Fruit fly (Drosophila melanogaster) whole organism, adult: ENCODE data around the gene CG12725.
A peak's percentile ranks its signal among the peaks of the same experiment; 100 is the strongest.

Source experiments
- CG11617 ChIP-seq: fragments of 200-800 bp; sonication (Bioruptor generic); optimal IDR thresholded peaks from 2 replicates; lab custom pipeline; 2017; ENCODE audit warnings: mild to moderate bottlenecking, missing biosample characterization, missing genetic modification reagents, missing genetic modification characterization
- CG12768 ChIP-seq: fragments of 200-800 bp; sonication (Bioruptor generic); optimal IDR thresholded peaks from 2 replicates; lab custom pipeline; 2017; ENCODE audit warnings: missing biosample characterization, missing genetic modification characterization, mild to moderate bottlenecking, moderate library complexity, missing genetic modification reagents
- CG14711 ChIP-seq: fragments of 200-800 bp; sonication (Bioruptor generic); optimal IDR thresholded peaks from 2 replicates; lab custom pipeline; 2018; ENCODE audit warnings: missing biosample characterization, mild to moderate bottlenecking, missing genetic modification characterization, moderate library complexity
- CG1620 ChIP-seq: fragments of 200-800 bp; sonication (Bioruptor generic); optimal IDR thresholded peaks from 2 replicates; lab custom pipeline; 2016; ENCODE audit warnings: missing biosample characterization, missing genetic modification characterization
- CG33017 ChIP-seq: fragments of 200-800 bp; sonication (Bioruptor generic); optimal IDR thresholded peaks from 2 replicates; lab custom pipeline; 2018; ENCODE audit warnings: missing biosample characterization, mild to moderate bottlenecking, missing genetic modification characterization, moderate library complexity
- CG5204 ChIP-seq: fragments of 200-800 bp; sonication (Bioruptor generic); optimal IDR thresholded peaks from 2 replicates; lab custom pipeline; 2016; ENCODE audit warnings: missing biosample characterization, missing genetic modification characterization
- CG7045 ChIP-seq: fragments of 200-800 bp; sonication (Bioruptor generic); optimal IDR thresholded peaks from 2 replicates; lab custom pipeline; 2017; ENCODE audit warnings: missing biosample characterization, mild to moderate bottlenecking, missing genetic modification characterization
- CG7101 ChIP-seq: fragments of 200-800 bp; sonication (Bioruptor generic); optimal IDR thresholded peaks from 2 replicates; lab custom pipeline; 2018; ENCODE audit warnings: missing biosample characterization, mild to moderate bottlenecking, missing genetic modification characterization, moderate library complexity
- Clk ChIP-seq: fragments of 200-800 bp; sonication (Bioruptor generic); optimal IDR thresholded peaks from 2 replicates; lab custom pipeline; 2017; ENCODE audit warnings: missing biosample characterization, missing genetic modification characterization
- Crg-1 ChIP-seq: fragments of 200-800 bp; sonication (Bioruptor generic); optimal IDR thresholded peaks from 2 replicates; lab custom pipeline; 2016; ENCODE audit warnings: missing biosample characterization, missing genetic modification characterization
- Hr96 ChIP-seq: fragments of 200-800 bp; sonication (Bioruptor generic); optimal IDR thresholded peaks from 2 replicates; lab custom pipeline; 2016; ENCODE audit warnings: missing biosample characterization, missing genetic modification characterization
- Mnt ChIP-seq: fragments of 200-800 bp; sonication (Bioruptor generic); optimal IDR thresholded peaks from 2 replicates; lab custom pipeline; 2016; ENCODE audit warnings: missing biosample characterization, mild to moderate bottlenecking, missing genetic modification characterization
- bab1 ChIP-seq: fragments of 200-800 bp; sonication (Bioruptor generic); optimal IDR thresholded peaks from 3 replicates; lab custom pipeline; 2019; ENCODE audit warnings: missing biosample characterization, mild to moderate bottlenecking, missing genetic modification characterization, moderate library complexity
- cic ChIP-seq: fragments of 200-800 bp; sonication (Bioruptor generic); optimal IDR thresholded peaks from 2 replicates; lab custom pipeline; 2017; ENCODE audit warnings: missing biosample characterization, mild to moderate bottlenecking, missing genetic modification characterization, moderate library complexity
- cnc ChIP-seq, 2 experiments: fragments of >200 bp; optimal IDR thresholded peaks; 2 replicates each; lab custom pipeline; 2017
- kay ChIP-seq: fragments of 200-800 bp; sonication (Bioruptor generic); peaks from one replicate; lab custom pipeline; 2016; ENCODE audit warnings: missing biosample characterization, missing genetic modification characterization, borderline replicate concordance
- ovo ChIP-seq: fragments of 200-800 bp; sonication (Bioruptor generic); optimal IDR thresholded peaks from 2 replicates; lab custom pipeline; 2016; ENCODE audit warnings: missing biosample characterization, missing genetic modification characterization
- pad ChIP-seq: fragments of 200-800 bp; sonication (Bioruptor generic); optimal IDR thresholded peaks from 3 replicates; lab custom pipeline; 2017; ENCODE audit warnings: missing biosample characterization, missing genetic modification characterization, mild to moderate bottlenecking, moderate library complexity, missing genetic modification reagents
- tj ChIP-seq: fragments of 200-800 bp; sonication (Bioruptor generic); optimal IDR thresholded peaks from 3 replicates; lab custom pipeline; 2017; ENCODE audit warnings: missing biosample characterization, mild to moderate bottlenecking, missing genetic modification characterization, moderate library complexity
- toe ChIP-seq: fragments of 200-800 bp; sonication (Bioruptor generic); optimal IDR thresholded peaks from 2 replicates; lab custom pipeline; 2016; ENCODE audit warnings: missing biosample characterization, missing genetic modification characterization

Gene CG12725

dm6 chrX:13386776-13387175, 15.9 kb downstream of the CG12725 start:
- TF ChIP-seq toe (no peak), Mnt (GFP tag; lab: Kevin White, UChicago) (no peak), Clk (no peak), CG7045 (no peak), cnc (optimal IDR thresholded peaks at IDR 0.05; lab: Kevin White, UChicago) (no peak), CG1620 (no peak), cic (GFP tag; lab: Kevin White, UChicago) (no peak), CG12768 (GFP tag; lab: Kevin White, UChicago) (no peak), kay (GFP tag; lab: Kevin White, UChicago) (no peak), tj (GFP tag; lab: Kevin White, UChicago) (no peak), CG33017 (tag; lab: Kevin White, UChicago) (no peak)

dm6 chrX:13384583-13385342, 17.9 kb downstream of the CG12725 start, which contains the start of the genes Rbp1-like and Tim9a:
Gene Rbp1-like (minus strand): TSS chrX:13384877.
Gene Tim9a (plus strand): TSS chrX:13385210.
- TF ChIP-seq CG11617 = peak; percentile 71
- peak; percentile 76 for TF ChIP-seq CG7101
- peak; percentile 81 for TF ChIP-seq Crg-1 (GFP tag; lab: Kevin White, UChicago)
- peak; percentile 91 for TF ChIP-seq tj (GFP tag; lab: Kevin White, UChicago)
- peak; percentile 75 for TF ChIP-seq pad
- TF ChIP-seq toe = peak; percentile 57
- TF ChIP-seq cic (GFP tag; lab: Kevin White, UChicago) = peak; percentile 30
- TF ChIP-seq kay (GFP tag; lab: Kevin White, UChicago) = peak; percentile 61
- no peak for TF ChIP-seq Clk
- peak; percentile 47 for TF ChIP-seq CG33017 (tag; lab: Kevin White, UChicago)
- TF ChIP-seq cnc (optimal IDR thresholded peaks at IDR 0.05; lab: Kevin White, UChicago) = no peak
- TF ChIP-seq bab1 = peak; percentile 43
- TF ChIP-seq ovo (GFP tag; lab: Kevin White, UChicago) = peak; percentile 86
- TF ChIP-seq CG1620 = peak; percentile 67
- peak; percentile 78 for TF ChIP-seq CG14711
- peak; percentile 76 for TF ChIP-seq Mnt (GFP tag; lab: Kevin White, UChicago)
- no peak for TF ChIP-seq Hr96 (GFP tag; lab: Kevin White, UChicago)
- peak; percentile 3 for TF ChIP-seq CG7045
- peak; percentile 45 for TF ChIP-seq CG12768 (GFP tag; lab: Kevin White, UChicago)
- TF ChIP-seq CG5204 (GFP tag; lab: Kevin White, UChicago) = no peak

- TF ChIP-seq pad = peak; percentile 28
- TF ChIP-seq Crg-1 (GFP tag; lab: Kevin White, UChicago) = no peak
- no peak for TF ChIP-seq CG7101
- no peak for TF ChIP-seq Hr96 (GFP tag; lab: Kevin White, UChicago)
- no peak for TF ChIP-seq CG5204 (GFP tag; lab: Kevin White, UChicago)
- no peak for TF ChIP-seq kay (GFP tag; lab: Kevin White, UChicago)
- no peak for TF ChIP-seq CG14711
- no peak for TF ChIP-seq CG7045
- no peak for TF ChIP-seq CG1620
- no peak for TF ChIP-seq ovo (GFP tag; lab: Kevin White, UChicago)
- no peak for TF ChIP-seq CG11617
- TF ChIP-seq CG12768 (GFP tag; lab: Kevin White, UChicago) = no peak
- no peak for TF ChIP-seq Mnt (GFP tag; lab: Kevin White, UChicago)
- TF ChIP-seq cic (GFP tag; lab: Kevin White, UChicago) = no peak
- no peak for TF ChIP-seq CG33017 (tag; lab: Kevin White, UChicago)
- no peak for TF ChIP-seq toe
- TF ChIP-seq cnc (optimal IDR thresholded peaks at IDR 0.05; lab: Kevin White, UChicago) = no peak
- peak; percentile 3 for TF ChIP-seq tj (GFP tag; lab: Kevin White, UChicago)
Measured at dm6 chrX:13384177-13384576, 18.5 kb downstream of the CG12725 start.

dm6 chrX:13383770-13384169, 18.9 kb downstream of the CG12725 start:
- peak; percentile 39 for TF ChIP-seq CG14711
- peak; percentile 77 for TF ChIP-seq CG1620
- TF ChIP-seq cic (GFP tag; lab: Kevin White, UChicago) = peak; percentile 51
- TF ChIP-seq pad = peak; percentile 75
- TF ChIP-seq CG7045 = peak; percentile 9
- TF ChIP-seq bab1 = peak; percentile 61
- TF ChIP-seq CG33017 (tag; lab: Kevin White, UChicago) = no peak
- peak; percentile 59 for TF ChIP-seq Crg-1 (GFP tag; lab: Kevin White, UChicago)
- no peak for TF ChIP-seq ovo (GFP tag; lab: Kevin White, UChicago)
- peak; percentile 72 for TF ChIP-seq tj (GFP tag; lab: Kevin White, UChicago)
- no peak for TF ChIP-seq CG5204 (GFP tag; lab: Kevin White, UChicago)
- peak; percentile 41 for TF ChIP-seq CG7101
- no peak for TF ChIP-seq kay (GFP tag; lab: Kevin White, UChicago)
- TF ChIP-seq CG11617 = peak; percentile 55
- peak; percentile 44 for TF ChIP-seq toe
- no peak for TF ChIP-seq Clk
- no peak for TF ChIP-seq cnc (optimal IDR thresholded peaks at IDR 0.05; lab: Kevin White, UChicago)
- TF ChIP-seq Hr96 (GFP tag; lab: Kevin White, UChicago) = no peak
- peak; percentile 89 for TF ChIP-seq Mnt (GFP tag; lab: Kevin White, UChicago)
- peak; percentile 48 for TF ChIP-seq CG12768 (GFP tag; lab: Kevin White, UChicago)

dm6 chrX:13376520-13376919, 26.1 kb downstream of the CG12725 start:
- TF ChIP-seq cnc (optimal IDR thresholded peaks at IDR 0.05; lab: Kevin White, UChicago) (no peak), CG7101 (peak; percentile 92), bab1 (peak; percentile 63), toe (peak; percentile 13), tj (GFP tag; lab: Kevin White, UChicago) (peak; percentile 82), CG1620 (peak; percentile 4), pad (peak; percentile 62), Clk (peak; percentile 28), ovo (GFP tag; lab: Kevin White, UChicago) (peak; percentile 33), kay (GFP tag; lab: Kevin White, UChicago) (peak; percentile 65), CG33017 (tag; lab: Kevin White, UChicago) (peak; percentile 85), Mnt (GFP tag; lab: Kevin White, UChicago) (peak; percentile 72), CG14711 (peak; percentile 79), Crg-1 (GFP tag; lab: Kevin White, UChicago) (peak; percentile 33), cic (GFP tag; lab: Kevin White, UChicago) (peak; percentile 49), CG11617 (peak; percentile 89), Hr96 (GFP tag; lab: Kevin White, UChicago) (no peak), CG7045 (peak; percentile 44), CG5204 (GFP tag; lab: Kevin White, UChicago) (no peak), CG12768 (GFP tag; lab: Kevin White, UChicago) (peak; percentile 75)
